Fruit fly (Drosophila melanogaster) whole organism, prepupa: ENCODE results near the gene X11Lbeta.
A peak's percentile ranks its signal among the peaks of the same experiment; 100 is the strongest.

Source experiments
- Blimp-1 ChIP-seq: fragments of 200-800 bp; sonication (Bioruptor generic); optimal IDR thresholded peaks from 3 replicates; lab custom pipeline; 2017; ENCODE audit warnings: missing biosample characterization, missing genetic modification characterization, mild to moderate bottlenecking, moderate library complexity, missing genetic modification reagents
- CG10631 ChIP-seq: fragments of 200-800 bp; sonication (Bioruptor generic); optimal IDR thresholded peaks from 2 replicates; lab custom pipeline; 2016; ENCODE audit warnings: missing biosample characterization, missing genetic modification characterization
- CG10669 ChIP-seq: fragments of 200-800 bp; sonication (Bioruptor generic); optimal IDR thresholded peaks from 3 replicates; lab custom pipeline; 2018; ENCODE audit warnings: missing biosample characterization, mild to moderate bottlenecking, missing genetic modification characterization, moderate library complexity
- CG11294 ChIP-seq: fragments of 200-800 bp; sonication (Bioruptor generic); IDR thresholded peaks from 2 replicates; pipeline ENCODE4 v1.3.6; 2022; ENCODE audit warnings: missing biosample characterization, missing genetic modification characterization
- CG11902 ChIP-seq: fragments of 200-800 bp; sonication (Bioruptor generic); optimal IDR thresholded peaks from 3 replicates; lab custom pipeline; 2016; ENCODE audit warnings: missing biosample characterization, missing genetic modification characterization
- CG15336 ChIP-seq: fragments of 200-800 bp; sonication (Bioruptor generic); IDR thresholded peaks from 2 replicates; pipeline ENCODE4 v1.3.6; 2022; ENCODE audit warnings: missing biosample characterization, missing genetic modification characterization
- CG16779 ChIP-seq: fragments of 200-800 bp; sonication (Bioruptor generic); optimal IDR thresholded peaks from 3 replicates; lab custom pipeline; 2017; ENCODE audit warnings: missing biosample characterization, mild to moderate bottlenecking, missing genetic modification characterization
- CG31627 ChIP-seq: fragments of 200-800 bp; sonication (Bioruptor generic); optimal IDR thresholded peaks from 3 replicates; lab custom pipeline; 2016; ENCODE audit warnings: missing biosample characterization, missing genetic modification characterization
- CG32006 ChIP-seq: fragments of 200-800 bp; sonication (Bioruptor generic); optimal IDR thresholded peaks from 3 replicates; lab custom pipeline; 2017; ENCODE audit warnings: missing biosample characterization, mild to moderate bottlenecking, missing genetic modification characterization
- CG6163 ChIP-seq: fragments of 200-800 bp; sonication (Bioruptor generic); IDR thresholded peaks from 3 replicates; pipeline ENCODE4 v1.3.6; 2022; ENCODE audit warnings: missing biosample characterization, missing genetic modification characterization
- CG6276 ChIP-seq: fragments of 200-800 bp; sonication (Bioruptor generic); optimal IDR thresholded peaks from 2 replicates; lab custom pipeline; 2017; ENCODE audit warnings: missing biosample characterization, mild to moderate bottlenecking, missing genetic modification characterization
- CG6792 ChIP-seq: fragments of 200-800 bp; sonication (Bioruptor generic); optimal IDR thresholded peaks from 3 replicates; lab custom pipeline; 2016; ENCODE audit warnings: missing biosample characterization, missing genetic modification characterization
- CG6854 ChIP-seq: fragments of 200-800 bp; sonication (Bioruptor generic); optimal IDR thresholded peaks from 2 replicates; lab custom pipeline; 2017; ENCODE audit warnings: missing biosample characterization, mild to moderate bottlenecking, missing genetic modification characterization
- CG8119 ChIP-seq: fragments of 200-800 bp; sonication (Bioruptor generic); IDR thresholded peaks from 3 replicates; pipeline ENCODE4 v1.3.6; 2022; ENCODE audit warnings: missing biosample characterization, missing genetic modification characterization
- CG8319 ChIP-seq: fragments of 200-800 bp; sonication (Bioruptor generic); optimal IDR thresholded peaks from 3 replicates; lab custom pipeline; 2016; ENCODE audit warnings: missing biosample characterization, missing genetic modification characterization
- CG8632 ChIP-seq: fragments of 200-800 bp; sonication (Bioruptor generic); optimal IDR thresholded peaks from 3 replicates; lab custom pipeline; 2016; ENCODE audit warnings: missing biosample characterization, missing genetic modification characterization
- CG9139 ChIP-seq: fragments of 200-800 bp; sonication (Bioruptor generic); optimal IDR thresholded peaks from 3 replicates; lab custom pipeline; 2017; ENCODE audit warnings: missing biosample characterization, mild to moderate bottlenecking, missing genetic modification characterization
- Eip75B ChIP-seq: fragments of 200-800 bp; sonication (Bioruptor generic); optimal IDR thresholded peaks from 3 replicates; lab custom pipeline; 2016; ENCODE audit warnings: missing biosample characterization, missing genetic modification characterization
- Eip93F ChIP-seq: fragments of 200-800 bp; sonication (Bioruptor generic); optimal IDR thresholded peaks from 2 replicates; lab custom pipeline; 2016; ENCODE audit warnings: missing biosample characterization, mild to moderate bottlenecking, missing genetic modification characterization
- Gug ChIP-seq: fragments of 200-800 bp; sonication (Bioruptor generic); IDR thresholded peaks from 2 replicates; pipeline ENCODE4 v1.3.6; 2022; ENCODE audit warnings: missing biosample characterization, missing genetic modification characterization
- Hr38 ChIP-seq: sonication (Bioruptor generic); optimal IDR thresholded peaks from 2 replicates; lab custom pipeline; 2016; ENCODE audit warnings: missing biosample characterization, missing genetic modification characterization
- Hr4 ChIP-seq: fragments of 200-800 bp; sonication (Bioruptor generic); optimal IDR thresholded peaks from 3 replicates; lab custom pipeline; 2016; ENCODE audit warnings: missing biosample characterization, missing genetic modification characterization
- Lpt ChIP-seq: fragments of 200-800 bp; sonication (Bioruptor generic); optimal IDR thresholded peaks from 3 replicates; lab custom pipeline; 2016; ENCODE audit warnings: missing biosample characterization, missing genetic modification characterization
- Met ChIP-seq: fragments of 200-800 bp; sonication (Bioruptor generic); optimal IDR thresholded peaks from 3 replicates; lab custom pipeline; 2016; ENCODE audit warnings: missing biosample characterization, missing genetic modification characterization
- OdsH ChIP-seq: fragments of 200-800 bp; sonication (Bioruptor generic); optimal IDR thresholded peaks from 3 replicates; lab custom pipeline; 2016; ENCODE audit warnings: missing biosample characterization, missing genetic modification characterization
- Sox14 ChIP-seq: fragments of 200-800 bp; sonication (Bioruptor generic); optimal IDR thresholded peaks from 3 replicates; lab custom pipeline; 2016; ENCODE audit warnings: missing biosample characterization, missing genetic modification characterization
- Sox15 ChIP-seq: fragments of 200-800 bp; sonication (Bioruptor generic); optimal IDR thresholded peaks from 3 replicates; lab custom pipeline; 2016; ENCODE audit warnings: missing biosample characterization, missing genetic modification characterization
- achi ChIP-seq: fragments of 200-800 bp; sonication (Bioruptor generic); optimal IDR thresholded peaks from 3 replicates; lab custom pipeline; 2016; ENCODE audit warnings: missing biosample characterization, missing genetic modification characterization
- acj6 ChIP-seq: fragments of 200-800 bp; sonication (Bioruptor generic); optimal IDR thresholded peaks from 3 replicates; lab custom pipeline; 2016; ENCODE audit warnings: missing biosample characterization, missing genetic modification characterization
- dac ChIP-seq: fragments of 200-800 bp; sonication (Bioruptor generic); optimal IDR thresholded peaks from 2 replicates; lab custom pipeline; 2017; ENCODE audit warnings: missing biosample characterization, mild to moderate bottlenecking, missing genetic modification characterization
- dsx ChIP-seq: fragments of 200-800 bp; optimal IDR thresholded peaks from 3 replicates; lab custom pipeline; 2019; ENCODE audit warnings: missing biosample characterization, mild to moderate bottlenecking, missing genetic modification characterization, moderate library complexity; ENCODE audit not compliant: poor library complexity, severe bottlenecking
- eg ChIP-seq: fragments of 200-800 bp; sonication (Bioruptor generic); IDR thresholded peaks from 3 replicates; pipeline ENCODE4 v1.3.6; 2022; ENCODE audit warnings: missing biosample characterization, missing genetic modification characterization
- fd59A ChIP-seq: fragments of 200-800 bp; sonication (Bioruptor generic); optimal IDR thresholded peaks from 2 replicates; lab custom pipeline; 2017; ENCODE audit warnings: missing biosample characterization, mild to moderate bottlenecking, missing genetic modification characterization, missing genetic modification reagents
- fd85E ChIP-seq: fragments of 200-800 bp; sonication (Bioruptor generic); optimal IDR thresholded peaks from 3 replicates; lab custom pipeline; 2016; ENCODE audit warnings: missing biosample characterization, missing genetic modification characterization
- fkh ChIP-seq: fragments of 200-800 bp; sonication (Bioruptor generic); optimal IDR thresholded peaks from 3 replicates; lab custom pipeline; 2017; ENCODE audit warnings: missing biosample characterization, mild to moderate bottlenecking, missing genetic modification characterization, moderate library complexity
- lz ChIP-seq: fragments of 200-800 bp; sonication (Bioruptor generic); optimal IDR thresholded peaks from 3 replicates; lab custom pipeline; 2016; ENCODE audit warnings: missing biosample characterization, missing genetic modification characterization
- net ChIP-seq: fragments of 200-800 bp; sonication (Bioruptor generic); optimal IDR thresholded peaks from 3 replicates; lab custom pipeline; 2016; ENCODE audit warnings: missing biosample characterization, missing genetic modification characterization
- pdm3 ChIP-seq: fragments of 200-800 bp; sonication (Bioruptor generic); optimal IDR thresholded peaks from 3 replicates; lab custom pipeline; 2016; ENCODE audit warnings: missing biosample characterization, missing genetic modification characterization
- salr ChIP-seq, 2 experiments: fragments of 200-800 bp; sonication (Bioruptor generic); optimal IDR thresholded peaks; 3 replicates each; lab custom pipeline; 2016 to 2018; ENCODE audit warnings: missing biosample characterization in 2 of 2, missing genetic modification characterization in 2 of 2, mild to moderate bottlenecking in 1 of 2
- svp ChIP-seq: fragments of 200-800 bp; sonication (Bioruptor generic); peaks from one replicate; lab custom pipeline; 2016; ENCODE audit warnings: missing biosample characterization, missing genetic modification characterization
- topi ChIP-seq: fragments of 200-800 bp; sonication (Bioruptor generic); optimal IDR thresholded peaks from 3 replicates; lab custom pipeline; 2016; ENCODE audit warnings: missing biosample characterization, missing genetic modification characterization

Gene X11Lbeta

dm6 chrX:10628874-10629273, 1.3 kb downstream of the X11Lbeta start (continued):
- TF ChIP-seq svp (GFP tag; lab: Kevin White, UChicago) = peak; percentile 72
- TF ChIP-seq fkh = no peak
- peak; percentile 64 for TF ChIP-seq topi (GFP tag; lab: Kevin White, UChicago)
- TF ChIP-seq CG11902 (GFP tag; lab: Kevin White, UChicago) = peak; percentile 2
- no peak for TF ChIP-seq Blimp-1 (GFP tag; lab: Kevin White, UChicago)
- TF ChIP-seq Eip75B (GFP tag; lab: Kevin White, UChicago) = peak; percentile 48
- no peak for TF ChIP-seq Eip93F (GFP tag; lab: Kevin White, UChicago)
- peak; percentile 27 for TF ChIP-seq net
- TF ChIP-seq lz (GFP tag; lab: Kevin White, UChicago) = peak; percentile 65
- TF ChIP-seq CG8632 (GFP tag; lab: Kevin White, UChicago) = peak; percentile 52
- no peak for TF ChIP-seq CG9139
- no peak for TF ChIP-seq dac (GFP tag; lab: Kevin White, UChicago)
- TF ChIP-seq fd59A (GFP tag; lab: Kevin White, UChicago) = no peak
- peak; percentile 46 for TF ChIP-seq pdm3 (GFP tag; lab: Kevin White, UChicago)
- TF ChIP-seq Hr38 = no peak
- no peak for TF ChIP-seq CG8319
- peak; percentile 68 for TF ChIP-seq Met (GFP tag; lab: Kevin White, UChicago)
- peak; percentile 12 for TF ChIP-seq Sox15
- TF ChIP-seq CG6163 (GFP tag; lab: Robert Waterston, UW) = no peak
- TF ChIP-seq CG6792 (GFP tag; lab: Kevin White, UChicago) = peak; percentile 45
- TF ChIP-seq Hr4 = peak; percentile 40
- no peak for TF ChIP-seq Gug (GFP tag; lab: Robert Waterston, UW)
- TF ChIP-seq Sox14 (GFP tag; lab: Kevin White, UChicago) = peak; percentile 45
- peak; percentile 36 for TF ChIP-seq CG31627
- TF ChIP-seq acj6 = peak; percentile 46
- TF ChIP-seq CG6854 (GFP tag; lab: Kevin White, UChicago) = no peak
- peak; percentile 39 for TF ChIP-seq achi
- peak in 1 of 2 experiments; percentile 20 for TF ChIP-seq salr (GFP tag; optimal IDR thresholded peaks at IDR 0.05; lab: Kevin White, UChicago)

DNA sequence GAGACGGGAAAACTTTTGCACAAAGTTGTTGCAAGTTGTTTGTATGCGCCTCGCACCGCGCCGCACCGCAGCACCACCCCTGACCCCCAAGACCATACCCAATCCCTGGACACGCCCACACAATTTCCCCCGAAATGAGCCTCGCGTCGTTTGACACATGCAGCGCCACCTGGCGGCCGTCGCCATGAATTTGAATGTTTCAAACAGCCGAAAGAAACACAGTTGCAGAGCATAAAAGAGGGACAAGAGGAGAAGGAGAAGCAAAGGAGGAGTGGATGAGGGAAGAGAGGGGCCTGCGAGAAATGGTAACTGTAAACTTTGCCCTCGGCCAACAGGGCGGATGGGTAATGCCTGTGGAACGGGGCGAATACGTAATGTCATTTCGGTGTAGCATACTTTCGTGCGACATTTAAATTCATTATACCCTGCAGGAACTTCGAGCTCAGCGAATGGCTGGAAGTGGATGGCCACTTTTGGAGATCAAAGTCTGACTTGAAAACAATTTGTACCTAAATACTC, 14.8 kb downstream of the X11Lbeta start:
- TF ChIP-seq acj6 = no peak
- TF ChIP-seq fd59A (GFP tag; lab: Kevin White, UChicago) = no peak
- no peak for TF ChIP-seq Eip75B (GFP tag; lab: Kevin White, UChicago)
- TF ChIP-seq CG6792 (GFP tag; lab: Kevin White, UChicago) = no peak
- no peak for TF ChIP-seq dac (GFP tag; lab: Kevin White, UChicago)
- TF ChIP-seq CG32006 (GFP tag; lab: Kevin White, UChicago) = no peak
- no peak for TF ChIP-seq Lpt
- TF ChIP-seq eg (GFP tag; lab: Robert Waterston, UW) = no peak
- TF ChIP-seq CG15336 (GFP tag; lab: Robert Waterston, UW) = no peak
- no peak for TF ChIP-seq pdm3 (GFP tag; lab: Kevin White, UChicago)
- TF ChIP-seq CG8632 (GFP tag; lab: Kevin White, UChicago) = no peak
- TF ChIP-seq CG8119 (GFP tag; lab: Robert Waterston, UW) = no peak
- no peak for TF ChIP-seq CG10669
- no peak for TF ChIP-seq CG6163 (GFP tag; lab: Robert Waterston, UW)
- TF ChIP-seq achi = no peak

DNA sequence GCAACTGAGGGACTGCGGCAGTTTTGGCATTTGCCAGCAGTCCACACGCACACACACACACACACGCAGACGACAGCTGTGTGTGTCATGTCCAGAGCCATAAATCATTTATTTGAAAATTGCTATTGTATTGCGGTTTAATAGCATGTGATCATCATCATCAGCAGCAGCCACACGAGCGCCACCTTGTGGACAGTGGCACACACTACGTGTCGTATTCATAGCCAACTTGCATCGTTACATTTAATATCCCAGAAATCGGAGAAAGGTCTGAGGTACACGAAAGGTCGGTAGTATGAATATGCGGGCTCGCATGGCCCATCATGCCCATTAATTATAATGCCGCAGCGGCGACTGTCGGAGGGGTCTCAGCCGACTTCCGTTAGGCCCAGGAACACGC, 28.7 kb downstream of the X11Lbeta start:
- no peak for TF ChIP-seq Eip75B (GFP tag; lab: Kevin White, UChicago)
- no peak for TF ChIP-seq acj6
- TF ChIP-seq, all 60 proteins: peak for 0

DNA sequence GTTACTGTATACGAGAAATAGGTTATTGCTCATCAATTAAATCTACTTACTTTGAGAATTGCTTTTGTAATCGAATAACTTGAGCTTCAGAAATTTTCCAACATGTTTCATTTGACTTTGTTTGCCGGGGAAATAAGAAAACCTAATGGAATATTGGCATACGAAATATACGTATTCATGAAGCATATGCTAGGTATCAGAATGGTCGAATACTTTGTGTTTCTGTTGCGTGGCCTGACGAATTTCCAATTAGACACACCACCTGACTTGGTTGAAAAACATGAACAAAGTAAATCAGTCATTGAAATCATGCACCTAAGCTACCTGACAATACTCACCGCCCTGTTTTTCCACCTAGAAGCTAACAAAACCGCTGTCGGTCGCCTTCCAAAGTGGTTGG, 29.8 kb downstream of the X11Lbeta start, which contains the start of gene CG2111:
Gene CG2111 (plus strand): TSS at position 301 of the 400 bp plus-strand sequence.
- TF ChIP-seq CG6276 (GFP tag; lab: Kevin White, UChicago) = no peak
- no peak for TF ChIP-seq Lpt
- TF ChIP-seq fd85E (GFP tag; lab: Kevin White, UChicago) = no peak
- no peak for TF ChIP-seq Eip75B (GFP tag; lab: Kevin White, UChicago)
- no peak for TF ChIP-seq CG11294 (GFP tag; lab: Robert Waterston, UW)
- no peak for TF ChIP-seq CG16779 (tag; lab: Kevin White, UChicago)
- no peak for TF ChIP-seq lz (GFP tag; lab: Kevin White, UChicago)
- TF ChIP-seq dsx = no peak
- TF ChIP-seq CG10631 (GFP tag; lab: Kevin White, UChicago) = no peak
- TF ChIP-seq CG8119 (GFP tag; lab: Robert Waterston, UW) = no peak
- no peak for TF ChIP-seq Sox15
- no peak for TF ChIP-seq OdsH (GFP tag; lab: Kevin White, UChicago)
- TF ChIP-seq CG6163 (GFP tag; lab: Robert Waterston, UW) = no peak
- no peak for TF ChIP-seq pdm3 (GFP tag; lab: Kevin White, UChicago)
- TF ChIP-seq CG10669 = no peak
- TF ChIP-seq, all 60 proteins: peak for 0
